Worm (Caenorhabditis elegans): ENCODE results near the gene F58B4.3.

DNA sequence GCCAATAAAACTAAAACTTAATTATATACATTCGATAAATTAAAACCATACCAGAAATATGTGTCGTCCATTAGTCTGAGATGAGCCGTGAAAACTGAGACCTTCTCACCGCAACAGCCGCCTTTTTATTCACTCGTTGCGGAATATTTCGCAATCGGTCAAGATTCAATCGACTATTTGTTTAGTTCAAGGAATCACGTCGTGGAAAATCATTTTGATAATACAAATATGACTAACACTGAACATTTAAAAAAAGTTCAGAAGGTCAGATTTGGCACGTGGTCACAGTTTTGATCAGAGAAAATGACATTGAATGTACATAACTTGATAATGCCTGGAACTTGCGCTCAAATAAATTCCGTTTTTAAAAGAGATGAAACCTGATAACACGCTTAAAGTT is 9.1 kb downstream of the F58B4.3 start, which contains the start of gene F17C11.11:
- TF ChIP-seq pha-4 (tag; optimal IDR thresholded peaks at IDR 0.05) (no peak), ztf-3 (GFP tag; optimal IDR thresholded peaks at IDR 0.05) (no peak), cebp-1 (GFP tag; IDR thresholded peaks at IDR 0.05) (peak; percentile 95), cebp-1 (tag; optimal IDR thresholded peaks at IDR 0.05) (peak; percentile 99), unc-62 (GFP tag; optimal IDR thresholded peaks at IDR 0.05) (no peak), ceh-91 (GFP tag; IDR thresholded peaks at IDR 0.05) (no peak)

Data from whole organism, young adult.